Worm (Caenorhabditis elegans) whole organism, young adult: Measurements from ENCODE around the gene F22E12.3.

Experiments
- attf-5 ChIP-seq: fragments of 200-800 bp; sonication (Bioruptor generic); optimal IDR thresholded peaks from 2 replicates; lab custom pipeline; 2018; ENCODE audit warnings: mild to moderate bottlenecking, missing genetic modification characterization, missing compliant biosample characterization
- fkh-3 ChIP-seq: sonication (generic microtip); optimal IDR thresholded peaks from 2 replicates; lab custom pipeline; 2016; ENCODE audit warnings: mild to moderate bottlenecking, missing genetic modification characterization, missing compliant biosample characterization
- gei-17 ChIP-seq: fragments of 200-800 bp; sonication (Bioruptor generic); optimal IDR thresholded peaks from 2 replicates; lab custom pipeline; 2018; ENCODE audit warnings: mild to moderate bottlenecking, missing genetic modification characterization, missing compliant biosample characterization

DNA sequence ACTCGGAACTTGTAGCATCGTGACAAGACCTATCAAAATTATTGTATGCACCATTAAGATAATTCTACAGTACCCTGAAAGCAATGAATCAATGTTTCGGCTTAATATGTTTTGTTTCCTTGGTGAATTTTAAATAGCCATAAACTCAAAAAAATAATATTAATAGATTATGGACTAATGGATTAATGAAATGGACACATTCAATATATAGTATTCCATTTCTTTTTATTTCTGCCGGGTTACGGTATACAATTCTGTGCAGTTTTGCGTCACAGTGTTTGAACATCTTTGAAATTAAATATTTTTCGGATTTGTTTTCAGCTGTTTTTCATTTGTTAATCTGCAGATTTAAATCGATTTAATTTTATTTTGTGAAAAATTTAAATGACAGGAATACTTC, 26.6 kb downstream of the F22E12.3 start, which contains the start of gene set-22:
- TF ChIP-seq fkh-3 (no peak), attf-5 (GFP tag; lab: Kevin White, UChicago) (no peak), gei-17 (GFP tag; lab: Kevin White, UChicago) (no peak)
